Worm (Caenorhabditis elegans): Measurements from ENCODE around the gene rbr-2.

- TF ChIP-seq fkh-10 (GFP tag; optimal IDR thresholded peaks at IDR 0.05), result no peak
- TF ChIP-seq nhr-11 (tag; optimal IDR thresholded peaks at IDR 0.05), result no peak
- TF ChIP-seq unc-62 (GFP tag; optimal IDR thresholded peaks at IDR 0.05), result no peak
- no peak for TF ChIP-seq ama-1 (optimal IDR thresholded peaks at IDR 0.05)
- no peak for TF ChIP-seq ceh-9 (tag; optimal IDR thresholded peaks at IDR 0.05)
- TF ChIP-seq pha-4 (tag; optimal IDR thresholded peaks at IDR 0.05), result no peak
- no peak for TF ChIP-seq nhr-76 (tag; optimal IDR thresholded peaks at IDR 0.05)
- no peak for TF ChIP-seq fos-1 (tag; optimal IDR thresholded peaks at IDR 0.05)
- no peak for TF ChIP-seq nhr-237 (tag; optimal IDR thresholded peaks at IDR 0.05)
- TF ChIP-seq nhr-28 (tag; optimal IDR thresholded peaks at IDR 0.05), result no peak
These were observed 6.8 kb upstream of the rbr-2 start, which contains the start of gene ZK593.2 for ce11 chrIV:10913081-10913480.

Data from whole organism, L3 larva.